Fruit fly (Drosophila melanogaster) whole organism, prepupa: ENCODE measurements around the gene CG31415.

Source experiments
- CG10631 ChIP-seq: fragments of 200-800 bp; sonication (Bioruptor generic); optimal IDR thresholded peaks from 2 replicates; lab custom pipeline; 2016; ENCODE audit warnings: missing biosample characterization, missing genetic modification characterization
- CG15336 ChIP-seq: fragments of 200-800 bp; sonication (Bioruptor generic); IDR thresholded peaks from 2 replicates; pipeline ENCODE4 v1.3.6; 2022; ENCODE audit warnings: missing biosample characterization, missing genetic modification characterization
- CG31627 ChIP-seq: fragments of 200-800 bp; sonication (Bioruptor generic); optimal IDR thresholded peaks from 3 replicates; lab custom pipeline; 2016; ENCODE audit warnings: missing biosample characterization, missing genetic modification characterization
- Eip78C ChIP-seq: fragments of 200-800 bp; sonication (Bioruptor generic); peaks from one replicate; lab custom pipeline; 2016; ENCODE audit warnings: missing biosample characterization, missing genetic modification characterization
- OdsH ChIP-seq: fragments of 200-800 bp; sonication (Bioruptor generic); optimal IDR thresholded peaks from 3 replicates; lab custom pipeline; 2016; ENCODE audit warnings: missing biosample characterization, missing genetic modification characterization
- spab ChIP-seq: fragments of 200-800 bp; sonication (Bioruptor generic); optimal IDR thresholded peaks from 2 replicates; lab custom pipeline; 2017; ENCODE audit warnings: missing biosample characterization, mild to moderate bottlenecking, missing genetic modification characterization, missing genetic modification reagents
- topi ChIP-seq: fragments of 200-800 bp; sonication (Bioruptor generic); optimal IDR thresholded peaks from 3 replicates; lab custom pipeline; 2016; ENCODE audit warnings: missing biosample characterization, missing genetic modification characterization
- vri ChIP-seq: fragments of 200-800 bp; sonication (Bioruptor generic); optimal IDR thresholded peaks from 3 replicates; lab custom pipeline; 2016; ENCODE audit warnings: missing biosample characterization, mild to moderate bottlenecking, missing genetic modification characterization

DNA sequence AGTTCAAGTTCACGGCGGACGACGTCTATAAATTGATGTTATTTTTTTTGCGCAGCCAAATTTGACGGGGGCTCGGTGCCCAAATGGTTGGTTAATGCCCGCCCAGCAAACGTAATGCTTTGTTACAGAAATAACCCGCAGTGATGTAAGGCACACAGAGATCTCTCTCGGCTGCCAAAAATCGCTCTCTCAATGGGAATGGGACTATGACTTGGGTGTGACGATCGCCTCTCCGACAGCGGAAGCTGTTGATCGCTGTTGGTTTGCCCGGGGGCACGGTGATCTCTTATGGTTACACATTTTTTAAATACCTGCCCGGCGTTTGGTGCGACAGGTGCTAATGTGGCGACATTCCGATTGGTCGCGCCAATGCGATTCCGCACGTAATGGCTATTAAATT lies 26.8 kb downstream of the CG31415 start:
- TF ChIP-seq vri (GFP tag; lab: Kevin White, UChicago), result peak; percentile 63
- no peak for TF ChIP-seq OdsH (GFP tag; lab: Kevin White, UChicago)
- no peak for TF ChIP-seq spab (GFP tag; lab: Kevin White, UChicago)
- TF ChIP-seq Eip78C (GFP tag; lab: Kevin White, UChicago), result no peak
- no peak for TF ChIP-seq CG15336 (GFP tag; lab: Robert Waterston, UW)
- TF ChIP-seq topi, result no peak
- TF ChIP-seq CG10631 (GFP tag; lab: Kevin White, UChicago), result no peak
- no peak for TF ChIP-seq CG31627 (GFP tag; lab: Kevin White, UChicago)
